Worm (Caenorhabditis elegans): ENCODE measurements around the gene T14B4.1.

The T14B4.1 gene

ce11 chrII:6750929-6751328, 14.2 kb downstream of the T14B4.1 start, which contains the start of gene F41G3.20:
F41G3.20 (minus strand) TSS chrII:6751029.
- TF ChIP-seq ztf-4 (tag; optimal IDR thresholded peaks at IDR 0.05) (no peak), F13H6.1 (tag; optimal IDR thresholded peaks at IDR 0.05) (no peak), nhr-6 (tag; optimal IDR thresholded peaks at IDR 0.05) (no peak), alr-1 (tag; optimal IDR thresholded peaks at IDR 0.05) (no peak), ceh-82 (tag; optimal IDR thresholded peaks at IDR 0.05) (no peak), elt-3 (tag; optimal IDR thresholded peaks at IDR 0.05) (no peak), ztf-1 (GFP tag; conservative IDR thresholded peaks at IDR 0.05) (no peak), egl-27 (tag; optimal IDR thresholded peaks at IDR 0.05) (no peak), skn-1 (tag; optimal IDR thresholded peaks at IDR 0.05) (no peak), unc-55 (GFP tag; optimal IDR thresholded peaks at IDR 0.05) (no peak), elt-1 (tag; optimal IDR thresholded peaks at IDR 0.05) (no peak)

ce11 chrII:6752027-6752426, 15.3 kb downstream of the T14B4.1 start, which contains the start of gene F41G3.19:
F41G3.19 (minus strand) TSS chrII:6752127.
- no peak for TF ChIP-seq sma-3 (GFP tag; optimal IDR thresholded peaks at IDR 0.05)
- no peak for TF ChIP-seq ztf-11 (tag; optimal IDR thresholded peaks at IDR 0.05)
- no peak for TF ChIP-seq lin-11 (tag; optimal IDR thresholded peaks at IDR 0.05)
- TF ChIP-seq snpc-4 (tag; optimal IDR thresholded peaks at IDR 0.05) = no peak
- TF ChIP-seq F13H6.1 (tag; optimal IDR thresholded peaks at IDR 0.05) = no peak
- no peak for TF ChIP-seq Y55F3AM.14 (GFP tag; optimal IDR thresholded peaks at IDR 0.05)
- no peak for TF ChIP-seq aly-2 (tag; optimal IDR thresholded peaks at IDR 0.05)
- TF ChIP-seq crh-2 (tag; optimal IDR thresholded peaks at IDR 0.05) = no peak
- TF ChIP-seq nhr-6 (tag; optimal IDR thresholded peaks at IDR 0.05) = no peak
- no peak for TF ChIP-seq nhr-129 (tag; optimal IDR thresholded peaks at IDR 0.05)
- TF ChIP-seq mab-5 (tag; optimal IDR thresholded peaks at IDR 0.05) = no peak
- TF ChIP-seq ceh-82 (tag; optimal IDR thresholded peaks at IDR 0.05) = no peak
- no peak for TF ChIP-seq blmp-1 (tag; optimal IDR thresholded peaks at IDR 0.05; ENCODE audit: insufficient read depth)
- TF ChIP-seq sma-9 (GFP tag; optimal IDR thresholded peaks at IDR 0.05) = no peak
- TF ChIP-seq sma-9 (tag; optimal IDR thresholded peaks at IDR 0.05) = no peak
- TF ChIP-seq gmeb-1 (tag; optimal IDR thresholded peaks at IDR 0.05) = no peak
- TF ChIP-seq nhr-10 (tag; optimal IDR thresholded peaks at IDR 0.05) = no peak
- TF ChIP-seq mbf-1 (tag; optimal IDR thresholded peaks at IDR 0.05) = no peak
- TF ChIP-seq peb-1 (tag; optimal IDR thresholded peaks at IDR 0.05) = no peak
- TF ChIP-seq R02D3.7 (tag; optimal IDR thresholded peaks at IDR 0.05) = no peak

ce11 chrII:6752850-6753249, 16.1 kb downstream of the T14B4.1 start, which contains the start of gene F41G3.21:
F41G3.21 (minus strand) TSS chrII:6752950.
- TF ChIP-seq gmeb-1 (tag; optimal IDR thresholded peaks at IDR 0.05) = no peak
- TF ChIP-seq Y55F3AM.14 (GFP tag; optimal IDR thresholded peaks at IDR 0.05) = no peak
- no peak for TF ChIP-seq sma-9 (GFP tag; optimal IDR thresholded peaks at IDR 0.05)
- TF ChIP-seq sma-9 (tag; optimal IDR thresholded peaks at IDR 0.05) = no peak
- no peak for TF ChIP-seq lin-11 (tag; optimal IDR thresholded peaks at IDR 0.05)

- TF ChIP-seq fos-1 (tag; optimal IDR thresholded peaks at IDR 0.05) (no peak), nhr-23 (tag; optimal IDR thresholded peaks at IDR 0.05) (no peak), sem-4 (tag; optimal IDR thresholded peaks at IDR 0.05) (no peak), elt-1 (tag; optimal IDR thresholded peaks at IDR 0.05) (no peak), crh-2 (tag; optimal IDR thresholded peaks at IDR 0.05) (no peak), nhr-12 (tag; optimal IDR thresholded peaks at IDR 0.05) (no peak), blmp-1 (tag; optimal IDR thresholded peaks at IDR 0.05; ENCODE audit: insufficient read depth) (no peak), ama-1 (optimal IDR thresholded peaks at IDR 0.05) (no peak), nhr-77 (tag; optimal IDR thresholded peaks at IDR 0.05) (no peak), mdl-1 (tag; optimal IDR thresholded peaks at IDR 0.05) (no peak), lin-13 (GFP tag; optimal IDR thresholded peaks at IDR 0.05) (no peak), aly-2 (tag; optimal IDR thresholded peaks at IDR 0.05) (no peak)
Observed at ce11 chrII:6754671-6755224, 18.0 kb downstream of the T14B4.1 start, which contains the start of the genes srx-95 and fis-1. srx-95 (minus strand) TSS chrII:6754771. fis-1 (plus strand) TSS chrII:6755174.

ce11 chrII:6756232-6756631, 19.5 kb downstream of the T14B4.1 start, which contains the start of gene F41G3.3:
F41G3.3 (plus strand) TSS chrII:6756532.
- TF ChIP-seq nhr-129 (tag; optimal IDR thresholded peaks at IDR 0.05) (no peak), nhr-21 (tag; optimal IDR thresholded peaks at IDR 0.05) (no peak), skn-1 (tag; optimal IDR thresholded peaks at IDR 0.05) (no peak), R02D3.7 (tag; optimal IDR thresholded peaks at IDR 0.05) (no peak), lin-13 (GFP tag; optimal IDR thresholded peaks at IDR 0.05) (no peak), zag-1 (tag; optimal IDR thresholded peaks at IDR 0.05) (no peak), ZK546.5 (tag; optimal IDR thresholded peaks at IDR 0.05) (no peak), lsy-2 (tag; optimal IDR thresholded peaks at IDR 0.05) (no peak)
